Fruit fly (Drosophila melanogaster) whole organism, wandering third instar larva: ENCODE data around the gene LManVI.

Experiments used
- CG32264 ChIP-seq: fragments of 200-800 bp; sonication (Bioruptor generic); optimal IDR thresholded peaks from 2 replicates; lab custom pipeline; 2016; ENCODE audit warnings: missing biosample characterization, missing genetic modification characterization
- CG9705 ChIP-seq: fragments of 200-800 bp; sonication (Bioruptor generic); optimal IDR thresholded peaks from 2 replicates; lab custom pipeline; 2018; ENCODE audit warnings: missing biosample characterization, mild to moderate bottlenecking, missing genetic modification characterization
- CrebA ChIP-seq: fragments of 200-800 bp; sonication (Bioruptor generic); optimal IDR thresholded peaks from 2 replicates; lab custom pipeline; 2016; ENCODE audit warnings: missing biosample characterization, mild to moderate bottlenecking, missing genetic modification characterization, borderline replicate concordance
- Dfd ChIP-seq: fragments of >200 bp; optimal IDR thresholded peaks from 2 replicates; lab custom pipeline; 2017; ENCODE audit warnings: missing biosample characterization, missing genetic modification characterization
- Dif ChIP-seq: fragments of 200-275, 200-300 bp; sonication (Bioruptor generic); optimal IDR thresholded peaks from 2 replicates; lab custom pipeline; 2018; ENCODE audit warnings: missing biosample characterization, missing genetic modification characterization; ENCODE audit not compliant: partially characterized antibody
- HLH106 ChIP-seq: fragments of 200-800 bp; optimal IDR thresholded peaks from 3 replicates; lab custom pipeline; 2019; ENCODE audit warnings: missing biosample characterization, mild to moderate bottlenecking, missing genetic modification characterization, moderate library complexity
- Hnf4 ChIP-seq: fragments of 200-800 bp; sonication (Bioruptor generic); optimal IDR thresholded peaks from 2 replicates; lab custom pipeline; 2016; ENCODE audit warnings: missing biosample characterization, mild to moderate bottlenecking, missing genetic modification characterization
- Hr78 ChIP-seq: fragments of >200 bp; optimal IDR thresholded peaks from 2 replicates; lab custom pipeline; 2017; ENCODE audit warnings: missing biosample characterization, missing genetic modification characterization
- Jra ChIP-seq: sonication (Bioruptor generic); optimal IDR thresholded peaks from 2 replicates; lab custom pipeline; 2016; ENCODE audit warnings: missing biosample characterization, missing genetic modification characterization
- Mio ChIP-seq: sonication (Bioruptor generic); optimal IDR thresholded peaks from 2 replicates; lab custom pipeline; 2016; ENCODE audit warnings: missing biosample characterization, missing genetic modification characterization
- N ChIP-seq: fragments of >200 bp; optimal IDR thresholded peaks from 2 replicates; lab custom pipeline; 2018; ENCODE audit warnings: missing biosample characterization, missing external identifiers, missing genetic modification characterization
- OdsH ChIP-seq: fragments of 200-800 bp; sonication (Bioruptor generic); optimal IDR thresholded peaks from 2 replicates; lab custom pipeline; 2016; ENCODE audit warnings: missing biosample characterization, mild to moderate bottlenecking, missing genetic modification characterization
- Rel ChIP-seq, 2 experiments: fragments of 200-800 bp; sonication (Bioruptor generic) in 1 of 2; optimal IDR thresholded peaks; 2 replicates in 1 of 2; 3 replicates in 1 of 2; lab custom pipeline; 2016 to 2019; ENCODE audit warnings: mild to moderate bottlenecking in 2 of 2, missing biosample characterization in 2 of 2, missing genetic modification characterization in 2 of 2, moderate library complexity in 1 of 2
- Sp1 ChIP-seq: fragments of 200-800 bp; sonication (Bioruptor generic); optimal IDR thresholded peaks from 3 replicates; lab custom pipeline; 2019; ENCODE audit warnings: missing biosample characterization, mild to moderate bottlenecking, missing genetic modification characterization, moderate library complexity
- Vsx2 ChIP-seq: fragments of 200-300, 225-300 bp; sonication (Bioruptor generic); optimal IDR thresholded peaks from 2 replicates; lab custom pipeline; 2018; ENCODE audit warnings: missing biosample characterization, missing genetic modification characterization; ENCODE audit not compliant: partially characterized antibody
- br ChIP-seq: fragments of 200-800 bp; sonication (Bioruptor generic); optimal IDR thresholded peaks from 2 replicates; lab custom pipeline; 2016; ENCODE audit warnings: missing biosample characterization, missing genetic modification characterization
- brk ChIP-seq: fragments of 200-800 bp; sonication (Bioruptor generic); optimal IDR thresholded peaks from 2 replicates; lab custom pipeline; 2016; ENCODE audit warnings: missing biosample characterization, mild to moderate bottlenecking, missing genetic modification characterization
- dsf ChIP-seq: sonication (Bioruptor generic); optimal IDR thresholded peaks from 2 replicates; lab custom pipeline; 2016; ENCODE audit warnings: missing biosample characterization, missing genetic modification characterization, borderline replicate concordance
- ey ChIP-seq: fragments of 200-800 bp; sonication (Bioruptor generic); optimal IDR thresholded peaks from 2 replicates; lab custom pipeline; 2016; ENCODE audit warnings: missing biosample characterization, missing genetic modification characterization
- foxo ChIP-seq, 2 experiments: fragments of 200-800 bp; sonication (Bioruptor generic); optimal IDR thresholded peaks; 2 replicates in 1 of 2; 3 replicates in 1 of 2; lab custom pipeline; 2016 to 2017; ENCODE audit warnings: missing biosample characterization in 2 of 2, missing genetic modification characterization in 2 of 2
- jim ChIP-seq: fragments of 175-275, 200-325 bp; sonication (Bioruptor generic); optimal IDR thresholded peaks from 2 replicates; lab custom pipeline; 2016; ENCODE audit warnings: missing biosample characterization, mild to moderate bottlenecking, missing genetic modification characterization
- lola ChIP-seq: fragments of >200 bp; optimal IDR thresholded peaks from 2 replicates; lab custom pipeline; 2017; ENCODE audit warnings: missing biosample characterization, missing genetic modification characterization
- pan ChIP-seq: fragments of >200 bp; optimal IDR thresholded peaks from 2 replicates; lab custom pipeline; 2017
- psq ChIP-seq: fragments of 200-800 bp; sonication (Bioruptor generic); optimal IDR thresholded peaks from 3 replicates; lab custom pipeline; 2017; ENCODE audit warnings: missing biosample characterization, mild to moderate bottlenecking, missing genetic modification characterization, moderate library complexity
- sage ChIP-seq: fragments of 200-800 bp; sonication (Bioruptor generic); optimal IDR thresholded peaks from 2 replicates; lab custom pipeline; 2016; ENCODE audit warnings: missing biosample characterization, mild to moderate bottlenecking, missing genetic modification characterization
- sv ChIP-seq: fragments of 200-800 bp; sonication (Bioruptor generic); optimal IDR thresholded peaks from 3 replicates; lab custom pipeline; 2016; ENCODE audit warnings: missing biosample characterization, missing genetic modification characterization
- tai ChIP-seq: sonication (Bioruptor generic); optimal IDR thresholded peaks from 2 replicates; lab custom pipeline; 2016; ENCODE audit warnings: missing biosample characterization, missing genetic modification characterization
- woc ChIP-seq: sonication (Bioruptor generic); optimal IDR thresholded peaks from 2 replicates; lab custom pipeline; 2016; ENCODE audit warnings: missing biosample characterization, mild to moderate bottlenecking, missing genetic modification characterization

The LManVI gene

DNA sequence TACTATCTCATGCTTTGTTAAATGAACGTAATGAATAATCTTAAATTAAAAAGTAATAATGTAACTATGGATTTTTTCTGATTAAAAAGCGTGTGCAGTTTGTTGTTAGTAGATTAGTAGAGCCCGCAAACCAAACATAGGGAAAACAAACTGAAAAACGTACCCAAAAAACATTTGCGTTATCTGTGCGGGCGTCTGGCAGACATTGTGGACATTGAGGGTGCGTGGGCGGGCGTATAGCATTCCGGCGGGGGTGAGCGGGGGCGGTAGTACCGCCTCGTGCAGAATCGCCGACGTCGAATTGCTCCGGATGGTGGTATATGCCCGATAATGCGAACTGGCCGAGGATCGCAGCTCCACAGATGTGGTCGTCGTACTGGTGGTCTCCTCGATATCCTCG is 46.7 kb downstream of the LManVI start:
- TF ChIP-seq CrebA (GFP tag; lab: Kevin White, UChicago): no peak
- no peak for TF ChIP-seq dsf
- TF ChIP-seq Hnf4: no peak
- TF ChIP-seq Rel (GFP tag; optimal IDR thresholded peaks at IDR 0.05; lab: Kevin White, UChicago): no peak
- TF ChIP-seq Rel (tag; optimal IDR thresholded peaks at IDR 0.05; lab: Kevin White, UChicago): no peak
- no peak for TF ChIP-seq CG9705 (GFP tag; lab: Kevin White, UChicago)
- no peak for TF ChIP-seq foxo (GFP tag; optimal IDR thresholded peaks at IDR 0.05; lab: Kevin White, UChicago)
- TF ChIP-seq OdsH (GFP tag; lab: Kevin White, UChicago): no peak
- TF ChIP-seq br: no peak
- no peak for TF ChIP-seq tai
- TF ChIP-seq pan (lab: Kevin White, UChicago): no peak
- no peak for TF ChIP-seq Sp1 (GFP tag; lab: Kevin White, UChicago)
- TF ChIP-seq Mio (GFP tag; lab: Kevin White, UChicago): no peak
- no peak for TF ChIP-seq Dif (GFP tag; lab: Kevin White, UChicago)
- TF ChIP-seq Dfd (GFP tag; lab: Kevin White, UChicago): no peak
- no peak for TF ChIP-seq woc (GFP tag; lab: Kevin White, UChicago)
- TF ChIP-seq lola (GFP tag; lab: Kevin White, UChicago): no peak
- TF ChIP-seq CG32264 (GFP tag; lab: Kevin White, UChicago): no peak
- no peak for TF ChIP-seq jim (GFP tag; lab: Kevin White, UChicago)

DNA sequence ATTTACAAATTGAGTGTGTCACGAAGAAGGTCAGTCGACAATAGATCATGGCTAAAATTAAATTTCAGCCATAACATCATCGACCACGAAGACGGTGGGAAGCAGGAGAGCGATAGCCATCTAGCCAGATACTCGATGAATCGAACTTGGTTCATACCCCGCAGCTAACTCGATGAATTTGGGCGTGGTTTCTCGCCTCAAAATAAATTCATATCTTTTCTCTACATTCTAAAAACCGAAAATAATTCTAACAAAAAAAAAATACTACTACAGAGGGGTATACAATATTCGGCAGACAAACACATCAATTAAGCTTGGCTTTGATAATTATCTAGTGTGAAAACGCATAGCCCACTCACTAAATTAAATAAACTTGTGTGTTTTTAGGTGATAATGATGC is 48.4 kb downstream of the LManVI start:
- TF ChIP-seq foxo (GFP tag; optimal IDR thresholded peaks at IDR 0.05; lab: Kevin White, UChicago): no peak
- TF ChIP-seq pan (lab: Kevin White, UChicago): no peak
- no peak for TF ChIP-seq lola (GFP tag; lab: Kevin White, UChicago)
- no peak for TF ChIP-seq Hr78 (GFP tag; lab: Kevin White, UChicago)
- TF ChIP-seq HLH106 (tag; lab: Kevin White, UChicago): no peak
- no peak for TF ChIP-seq brk (GFP tag; lab: Kevin White, UChicago)
- TF ChIP-seq Vsx2 (GFP tag; lab: Kevin White, UChicago): no peak
- no peak for TF ChIP-seq sv (GFP tag; lab: Kevin White, UChicago)
- TF ChIP-seq sage (GFP tag; lab: Kevin White, UChicago): no peak
- TF ChIP-seq Sp1 (GFP tag; lab: Kevin White, UChicago): no peak
- TF ChIP-seq psq: no peak
- TF ChIP-seq CrebA (GFP tag; lab: Kevin White, UChicago): no peak
- TF ChIP-seq ey (GFP tag; lab: Kevin White, UChicago): no peak
- no peak for TF ChIP-seq Jra
- TF ChIP-seq Dif (GFP tag; lab: Kevin White, UChicago): no peak
- TF ChIP-seq N (GFP tag; lab: Kevin White, UChicago): no peak
- no peak for TF ChIP-seq Dfd (GFP tag; lab: Kevin White, UChicago)
- TF ChIP-seq br: no peak
